Worm (Caenorhabditis elegans): ENCODE data around the gene C44C10.10.

C44C10.10 gene

DNA sequence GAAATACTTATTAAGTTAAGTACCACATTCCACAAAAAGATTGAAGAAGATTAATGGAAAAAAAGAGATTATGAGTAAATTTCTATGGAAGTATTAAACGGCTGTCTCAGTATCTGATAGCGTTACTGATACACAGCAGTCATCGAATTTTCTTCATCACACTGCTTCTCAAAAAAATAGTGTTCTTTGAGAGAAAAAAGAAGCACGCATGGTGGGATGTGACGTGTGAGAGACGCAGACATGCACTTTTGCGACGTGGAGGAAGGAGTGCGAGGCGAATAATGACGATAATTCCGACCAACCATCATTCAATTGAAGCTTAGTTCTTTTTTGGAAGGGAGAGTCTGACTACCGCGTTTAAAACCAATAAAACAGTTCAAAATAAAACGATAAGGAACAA lies 20.1 kb downstream of the C44C10.10 start, which contains the start of gene C44C10.11 (continued):
- no peak for TF ChIP-seq F26F4.8 (GFP tag; conservative IDR thresholded peaks at IDR 0.05)

DNA sequence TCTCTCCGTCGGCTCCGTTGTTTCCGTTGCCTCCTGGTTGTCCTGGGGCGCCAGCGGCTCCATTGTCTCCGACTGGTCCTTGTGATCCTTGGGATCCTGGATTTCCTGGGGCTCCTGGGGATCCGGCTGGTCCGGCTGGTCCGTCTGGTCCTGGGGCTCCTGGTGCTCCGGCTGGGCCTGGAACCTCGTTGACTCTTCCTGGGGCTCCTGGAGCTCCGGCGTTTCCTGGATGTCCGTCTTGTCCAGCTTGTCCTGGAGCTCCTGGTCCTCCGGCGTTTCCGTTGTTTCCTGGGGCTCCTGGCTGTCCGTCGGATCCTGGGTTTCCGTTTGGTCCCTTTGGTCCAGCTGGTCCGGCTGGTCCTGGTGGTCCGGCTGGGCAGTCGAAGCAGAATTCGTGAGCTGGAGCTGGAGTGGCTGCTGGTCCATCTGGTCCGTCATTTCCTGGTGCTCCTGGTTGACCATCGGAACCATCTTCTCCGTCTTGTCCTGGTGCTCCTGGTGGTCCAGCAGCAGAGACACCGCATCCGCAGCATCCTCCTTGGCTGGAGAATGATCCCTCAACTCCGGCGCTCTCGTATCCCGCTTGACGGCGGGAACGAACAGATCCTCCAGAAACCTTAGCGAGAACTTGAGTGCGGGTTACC lies 21.4 kb downstream of the C44C10.10 start:
- TF ChIP-seq hlh-11 (tag; optimal IDR thresholded peaks at IDR 0.05) (no peak), ceh-20 (GFP tag; IDR thresholded peaks at IDR 0.05) (no peak), aha-1 (tag) (peak; percentile 58), set-16 (GFP tag; IDR thresholded peaks at IDR 0.05) (peak; percentile 98), madf-5 (GFP tag; IDR thresholded peaks at IDR 0.05) (0 out of 4 replicates have a peak, but pooled peaks of 1 of the 2 experiments have one; percentile 23)

DNA sequence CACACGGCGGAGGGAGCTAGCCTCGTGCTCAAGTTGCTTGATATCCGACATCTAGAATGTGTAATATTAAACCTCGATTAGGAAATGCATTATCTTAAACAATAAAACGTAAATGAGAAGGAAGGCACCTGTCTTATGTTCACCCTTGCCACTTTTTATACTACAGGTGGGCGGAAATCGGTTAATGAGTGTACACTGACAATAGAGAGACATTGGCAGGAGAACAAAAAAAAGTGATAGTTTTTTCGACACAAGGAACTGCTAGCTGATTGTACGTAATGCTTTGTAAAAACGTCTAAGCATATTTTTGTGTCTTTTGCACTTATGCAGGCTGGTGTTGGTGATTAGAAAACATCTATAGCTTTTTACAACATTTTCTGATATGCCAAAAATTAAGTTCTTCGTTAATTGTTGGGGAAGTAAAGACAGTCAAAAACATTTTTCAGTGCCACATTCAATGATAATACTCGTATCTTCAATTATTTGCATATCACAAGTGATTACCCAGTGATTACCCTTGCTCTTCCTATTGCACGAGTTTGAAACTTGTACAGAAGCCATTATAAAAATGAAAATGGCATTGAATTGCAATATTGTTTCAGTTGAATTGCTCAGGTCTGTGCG lies 22.2 kb downstream of the C44C10.10 start, which contains the start of gene col-180:
Gene col-180 (minus strand): TSS at position 51 of the 624 bp plus-strand sequence.
- TF ChIP-seq snpc-1.2 (GFP tag; IDR thresholded peaks at IDR 0.05) (no peak), aha-1 (tag) (peak; percentile 87), unc-62 (GFP tag; optimal IDR thresholded peaks at IDR 0.05 in 1 of 2) (peak in 1 of 2 experiments; percentile 93), unc-62 (tag; optimal IDR thresholded peaks at IDR 0.05) (no peak), mxl-3 (GFP tag; optimal IDR thresholded peaks at IDR 0.05) (peak; percentile 18)

DNA sequence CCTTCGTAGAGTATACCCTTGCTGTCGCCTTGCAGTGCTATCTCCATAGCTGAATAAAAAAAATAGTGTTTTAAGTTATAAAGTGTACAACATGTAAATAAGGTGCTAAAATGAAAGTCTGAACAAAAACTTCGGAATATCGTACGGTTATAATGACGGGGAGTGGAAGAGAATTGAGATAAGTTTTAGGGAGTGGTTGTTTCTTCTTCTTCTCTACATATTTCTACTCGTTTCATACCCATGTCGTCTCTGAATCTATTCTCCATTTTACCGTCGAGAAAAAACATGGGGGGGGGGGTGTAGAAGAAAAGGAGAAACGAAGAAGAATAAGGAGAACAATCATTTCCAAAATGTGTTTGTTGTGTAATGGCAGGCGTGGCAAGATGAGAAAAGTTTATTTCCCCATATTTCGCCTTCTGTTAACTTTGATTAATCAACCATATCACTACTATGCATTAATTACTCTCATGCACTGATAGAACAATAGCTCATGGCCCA lies 26.4 kb downstream of the C44C10.10 start, which contains the start of gene C44C10.9:
Gene C44C10.9 (minus strand): TSS at position 51 of the 498 bp plus-strand sequence.
- TF ChIP-seq daf-19 (GFP tag; conservative IDR thresholded peaks at IDR 0.05) (no peak), ctbp-1 (GFP tag; IDR thresholded peaks at IDR 0.05) (no peak), tra-1 (GFP tag; IDR thresholded peaks at IDR 0.05) (no peak), vab-7 (GFP tag; IDR thresholded peaks at IDR 0.05) (no peak), aha-1 (tag) (no peak), Y5F2A.4 (GFP tag; optimal IDR thresholded peaks at IDR 0.05) (no peak), zip-2 (tag; optimal IDR thresholded peaks at IDR 0.05) (no peak), F49E8.2 (tag; optimal IDR thresholded peaks at IDR 0.05; ENCODE audit: borderline replicate concordance) (no peak), zfp-2 (tag; optimal IDR thresholded peaks at IDR 0.05) (no peak), hif-1 (tag; optimal IDR thresholded peaks at IDR 0.05) (no peak), ztf-7 (tag; optimal IDR thresholded peaks at IDR 0.05) (no peak), mxl-3 (GFP tag; optimal IDR thresholded peaks at IDR 0.05) (peak; percentile 5), dve-1 (tag; optimal IDR thresholded peaks at IDR 0.05; ENCODE audit: insufficient read depth) (peak; percentile 28)

DNA sequence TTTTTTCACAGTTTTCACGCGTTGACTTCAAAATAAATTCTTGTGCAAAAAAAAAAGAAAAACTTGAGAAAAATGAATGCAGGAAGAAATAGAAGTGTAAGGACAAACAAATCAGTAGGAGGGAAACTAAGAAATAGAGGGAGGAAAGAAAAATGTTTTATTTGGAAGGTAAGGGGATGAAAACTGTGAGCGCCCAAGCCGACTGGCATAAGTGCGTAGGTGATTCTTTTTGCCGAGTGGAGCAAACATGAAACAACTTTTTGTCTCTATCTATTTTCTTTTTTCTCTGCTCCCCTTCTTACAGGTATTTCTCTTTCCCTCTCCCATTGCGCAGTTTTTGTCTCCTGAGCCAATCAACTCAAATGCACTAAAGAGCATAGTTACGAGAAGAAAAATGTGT lies 28.6 kb downstream of the C44C10.10 start:
- no peak for TF ChIP-seq lim-7 (GFP tag; IDR thresholded peaks at IDR 0.05)
- TF ChIP-seq nhr-28 (tag; optimal IDR thresholded peaks at IDR 0.05): no peak
- no peak for TF ChIP-seq ces-1 (GFP tag; optimal IDR thresholded peaks at IDR 0.05)
- no peak for TF ChIP-seq daf-8 (GFP tag; IDR thresholded peaks at IDR 0.05)
- no peak for TF ChIP-seq nhr-102 (tag; optimal IDR thresholded peaks at IDR 0.05)
- TF ChIP-seq hlh-11 (tag; optimal IDR thresholded peaks at IDR 0.05): no peak
- no peak for TF ChIP-seq lin-38 (GFP tag; IDR thresholded peaks at IDR 0.05)
- no peak for TF ChIP-seq ztf-11 (tag; optimal IDR thresholded peaks at IDR 0.05)
- no peak for TF ChIP-seq daf-12 (tag; optimal IDR thresholded peaks at IDR 0.05)
- TF ChIP-seq mxl-2 (GFP tag; conservative IDR thresholded peaks at IDR 0.05): no peak
- no peak for TF ChIP-seq lsy-2 (tag; optimal IDR thresholded peaks at IDR 0.05)
- no peak for TF ChIP-seq ceh-20 (GFP tag; IDR thresholded peaks at IDR 0.05)
